Worm (Caenorhabditis elegans): ENCODE data around the gene F14F9.2.

The F14F9.2 gene

ce11 chrV:5178051-5178450 lies 33.4 kb downstream of the F14F9.2 start:
- no peak for TF ChIP-seq ama-1 (optimal IDR thresholded peaks at IDR 0.05)
- TF ChIP-seq sem-4 (tag; optimal IDR thresholded peaks at IDR 0.05): no peak
- TF ChIP-seq lsy-2 (tag; optimal IDR thresholded peaks at IDR 0.05): no peak
- no peak for TF ChIP-seq lin-11 (tag; optimal IDR thresholded peaks at IDR 0.05)
- TF ChIP-seq ZK546.5 (tag; optimal IDR thresholded peaks at IDR 0.05): no peak
- no peak for TF ChIP-seq nhr-129 (tag; optimal IDR thresholded peaks at IDR 0.05)

ce11 chrV:5181612-5182011 lies 37.0 kb downstream of the F14F9.2 start, which contains the start of gene C03A7.2:
Gene C03A7.2 (plus strand): TSS chrV:5181912.
- TF ChIP-seq mdl-1 (tag; optimal IDR thresholded peaks at IDR 0.05) (no peak), C34F6.9 (tag; optimal IDR thresholded peaks at IDR 0.05) (no peak), nhr-6 (tag; optimal IDR thresholded peaks at IDR 0.05) (no peak), crh-2 (tag; optimal IDR thresholded peaks at IDR 0.05) (no peak), nhr-77 (tag; optimal IDR thresholded peaks at IDR 0.05) (no peak), nhr-129 (tag; optimal IDR thresholded peaks at IDR 0.05) (no peak), F13H6.1 (tag; optimal IDR thresholded peaks at IDR 0.05) (no peak)

- no peak for TF ChIP-seq egl-27 (tag; optimal IDR thresholded peaks at IDR 0.05)
- peak; percentile 49 for TF ChIP-seq fos-1 (tag; optimal IDR thresholded peaks at IDR 0.05)
- TF ChIP-seq aly-2 (tag; optimal IDR thresholded peaks at IDR 0.05): no peak
- no peak for TF ChIP-seq ztf-11 (tag; optimal IDR thresholded peaks at IDR 0.05)
- no peak for TF ChIP-seq unc-39 (tag; optimal IDR thresholded peaks at IDR 0.05)
Measured at ce11 chrV:5192501-5192900, 47.9 kb downstream of the F14F9.2 start, which contains the start of gene C03A7.13. Gene C03A7.13 (minus strand): TSS chrV:5192543.

- no peak for TF ChIP-seq nhr-11 (tag; optimal IDR thresholded peaks at IDR 0.05)
Measured at ce11 chrV:5194508-5194907, 49.9 kb downstream of the F14F9.2 start, which contains the start of gene abu-8. Gene abu-8 (minus strand): TSS chrV:5194608.
